Worm (Caenorhabditis elegans): Measurements from ENCODE around the gene T20D4.10.
"Not testable (repeated sequence)": the region's sequence is repeated elsewhere in the genome, so short reads cannot be mapped to it uniquely, and the experiment has no call there.

The T20D4.10 gene

ce11 chrV:3399952-3400351, at the start of gene T20D4.10:
Gene T20D4.10 (plus strand): TSS chrV:3400252.
- not testable (repeated sequence) for TF ChIP-seq dao-5, him-1, W03F9.2 (tag; optimal IDR thresholded peaks at IDR 0.05)

- TF ChIP-seq W03F9.2 (tag; optimal IDR thresholded peaks at IDR 0.05) (no peak), dao-5 (tag; optimal IDR thresholded peaks at IDR 0.05) (no peak), him-1 (tag; optimal IDR thresholded peaks at IDR 0.05) (no peak)
Observed at ce11 chrV:3351266-3351665, 48.8 kb upstream of the T20D4.10 start, which contains the start of gene str-63. Gene str-63 (plus strand): TSS chrV:3351566.

ce11 chrV:3352925-3353324, 47.1 kb upstream of the T20D4.10 start, which contains the start of gene C17B7.12:
Gene C17B7.12 (plus strand): TSS chrV:3353225.
- TF ChIP-seq dao-5 (tag; optimal IDR thresholded peaks at IDR 0.05) (no peak), W03F9.2 (tag; optimal IDR thresholded peaks at IDR 0.05) (no peak), him-1 (tag; optimal IDR thresholded peaks at IDR 0.05) (no peak)

ce11 chrV:3355544-3355943, 44.5 kb upstream of the T20D4.10 start:
- no peak for TF ChIP-seq W03F9.2 (tag; optimal IDR thresholded peaks at IDR 0.05)
- no peak for TF ChIP-seq dao-5 (tag; optimal IDR thresholded peaks at IDR 0.05)
- TF ChIP-seq him-1 (tag; optimal IDR thresholded peaks at IDR 0.05): no peak

- TF ChIP-seq him-1 (tag; optimal IDR thresholded peaks at IDR 0.05): no peak
Observed at ce11 chrV:3357106-3357505, 42.9 kb upstream of the T20D4.10 start, which contains the start of gene scrm-3. Gene scrm-3 (minus strand): TSS chrV:3357206.

ce11 chrV:3358267-3358666, 41.8 kb upstream of the T20D4.10 start, which contains the start of gene C04E12.5:
Gene C04E12.5 (plus strand): TSS chrV:3358567.
- TF ChIP-seq him-1 (tag; optimal IDR thresholded peaks at IDR 0.05): no peak
- no peak for TF ChIP-seq dao-5 (tag; optimal IDR thresholded peaks at IDR 0.05)
- no peak for TF ChIP-seq W03F9.2 (tag; optimal IDR thresholded peaks at IDR 0.05)

ce11 chrV:3361633-3362032, 38.4 kb upstream of the T20D4.10 start:
- TF ChIP-seq W03F9.2 (tag; optimal IDR thresholded peaks at IDR 0.05): no peak
- TF ChIP-seq dao-5 (tag; optimal IDR thresholded peaks at IDR 0.05): no peak

- TF ChIP-seq dao-5 (tag; optimal IDR thresholded peaks at IDR 0.05) (no peak), W03F9.2 (tag; optimal IDR thresholded peaks at IDR 0.05) (no peak), him-1 (tag; optimal IDR thresholded peaks at IDR 0.05) (no peak)
Observed at ce11 chrV:3362475-3362874, 37.6 kb upstream of the T20D4.10 start, which contains the start of gene C04E12.4. Gene C04E12.4 (plus strand): TSS chrV:3362775.

- TF ChIP-seq W03F9.2, dao-5, him-1 (tag; optimal IDR thresholded peaks at IDR 0.05): not testable (repeated sequence)
Observed at ce11 chrV:3367773-3368172, 32.3 kb upstream of the T20D4.10 start, which contains the start of gene C04E12.2. Gene C04E12.2 (plus strand): TSS chrV:3368073.

- TF ChIP-seq him-1 (tag; optimal IDR thresholded peaks at IDR 0.05) (no peak), dao-5 (tag; optimal IDR thresholded peaks at IDR 0.05) (no peak)
Observed at ce11 chrV:3372673-3373072, 27.4 kb upstream of the T20D4.10 start, which contains the start of gene srx-121. Gene srx-121 (minus strand): TSS chrV:3372773.

ce11 chrV:3376973-3377372, 23.1 kb upstream of the T20D4.10 start, which contains the start of gene srbc-2:
Gene srbc-2 (minus strand): TSS chrV:3377073.
- no peak for TF ChIP-seq dao-5 (tag; optimal IDR thresholded peaks at IDR 0.05)
- TF ChIP-seq W03F9.2 (tag; optimal IDR thresholded peaks at IDR 0.05): no peak
- no peak for TF ChIP-seq him-1 (tag; optimal IDR thresholded peaks at IDR 0.05)

- no peak for TF ChIP-seq dao-5 (tag; optimal IDR thresholded peaks at IDR 0.05)
- TF ChIP-seq W03F9.2 (tag; optimal IDR thresholded peaks at IDR 0.05): no peak
- no peak for TF ChIP-seq him-1 (tag; optimal IDR thresholded peaks at IDR 0.05)
Observed at ce11 chrV:3388299-3388698, 11.8 kb upstream of the T20D4.10 start.

ce11 chrV:3391005-3391404, 9.0 kb upstream of the T20D4.10 start:
- TF ChIP-seq W03F9.2 (tag; optimal IDR thresholded peaks at IDR 0.05) (no peak), him-1 (tag; optimal IDR thresholded peaks at IDR 0.05) (no peak), dao-5 (tag; optimal IDR thresholded peaks at IDR 0.05) (no peak)

ce11 chrV:3394065-3394464, 6.0 kb upstream of the T20D4.10 start:
- TF ChIP-seq him-1 (tag; optimal IDR thresholded peaks at IDR 0.05) (no peak), W03F9.2 (tag; optimal IDR thresholded peaks at IDR 0.05) (no peak), dao-5 (tag; optimal IDR thresholded peaks at IDR 0.05) (no peak)

ce11 chrV:3394694-3395240, 5.3 kb upstream of the T20D4.10 start, which contains the start of gene T20D4.15:
Gene T20D4.15 (minus strand): TSS chrV:3394744.
- TF ChIP-seq him-1 (tag; optimal IDR thresholded peaks at IDR 0.05) (no peak), W03F9.2 (tag; optimal IDR thresholded peaks at IDR 0.05) (no peak), dao-5 (tag; optimal IDR thresholded peaks at IDR 0.05) (no peak)

Data from whole organism, L4/young adult.